Worm (Caenorhabditis elegans) whole organism, young adult: ENCODE data around the gene trxr-1.
A peak's percentile ranks its signal among the peaks of the same experiment; 100 is the strongest.

ENCODE experiments used
- ceh-100 ChIP-seq: fragments of 200-800 bp; sonication (Bioruptor generic); IDR thresholded peaks from 2 replicates; pipeline ENCODE4 v1.3.6; 2022; ENCODE audit warnings: missing genetic modification reagents, missing genetic modification characterization, missing compliant biosample characterization
- ztf-18 ChIP-seq: sonication (generic microtip); optimal IDR thresholded peaks from 2 replicates; lab custom pipeline; 2016; ENCODE audit warnings: missing genotype, mild to moderate bottlenecking, missing genetic modification characterization, missing compliant biosample characterization

- TF ChIP-seq ceh-100: no peak
- TF ChIP-seq ztf-18 (tag; lab: Kevin White, UChicago): peak; percentile 9
These were observed 38.0 kb downstream of the trxr-1 start, which contains the start of gene nhr-105 for ce11 chrIV:7049672-7050206.
